Worm (Caenorhabditis elegans) whole organism, L4 larva: ENCODE results near the gene F46F3.3.

Experiments
- nhr-11 ChIP-seq: fragments of 150-350 bp; optimal IDR thresholded peaks from 2 replicates; lab custom pipeline; 2014; ENCODE audit warnings: missing biosample characterization, missing genetic modification characterization
- nhr-28 ChIP-seq: fragments of 150-350 bp; optimal IDR thresholded peaks from 2 replicates; lab custom pipeline; 2014; ENCODE audit warnings: missing biosample characterization, missing genetic modification characterization
- pqm-1 ChIP-seq: sonication (generic microtip); optimal IDR thresholded peaks from 2 replicates; lab custom pipeline; 2017; ENCODE audit warnings: missing biosample characterization, missing genetic modification characterization

DNA sequence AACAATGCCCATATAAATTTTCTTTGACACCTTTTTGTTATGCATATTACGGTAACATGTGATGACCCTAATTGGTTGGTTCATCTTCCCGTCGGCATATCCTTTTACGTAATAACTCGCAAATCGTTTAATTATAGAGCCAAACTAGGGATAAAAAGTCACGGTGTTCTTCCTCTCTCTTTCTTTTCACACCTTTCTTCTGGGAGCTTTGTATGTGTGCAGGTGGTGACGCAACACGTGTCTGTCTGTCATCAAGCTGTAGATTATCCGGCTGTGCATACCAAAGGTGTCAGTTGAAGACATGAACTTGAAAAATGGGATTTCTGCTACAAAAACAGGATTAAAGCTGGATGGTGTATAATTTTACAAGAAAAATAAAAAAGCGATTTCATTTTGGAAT lies 6.7 kb upstream of the F46F3.3 start:
- no peak for TF ChIP-seq nhr-11 (tag; lab: Kevin White, UChicago)
- no peak for TF ChIP-seq pqm-1 (tag; lab: Kevin White, UChicago)
- no peak for TF ChIP-seq nhr-28 (tag; lab: Kevin White, UChicago)
